Fruit fly (Drosophila melanogaster): ENCODE results near the gene Tbh.

dm6 chrX:8058446-8058900 lies 63.0 kb downstream of the Tbh start:
- peak; percentile 68; the same call in 2 of the 3 replicates for TF ChIP-seq CG4496 (GFP tag; IDR thresholded peaks at IDR 0.05)
- TF ChIP-seq EcR (GFP tag; optimal IDR thresholded peaks at IDR 0.05): peak; percentile 55
- TF ChIP-seq CG15710 (tag; optimal IDR thresholded peaks at IDR 0.05): no peak
- TF ChIP-seq CG32121 (GFP tag; IDR thresholded peaks at IDR 0.05): peak; percentile 35; the same call in 1 of the 2 replicates
- TF ChIP-seq CG17806 (tag; optimal IDR thresholded peaks at IDR 0.05): no peak
- TF ChIP-seq fd96Ca (GFP tag; IDR thresholded peaks at IDR 0.05): peak; percentile 59; the same call in 1 of the 3 replicates
- TF ChIP-seq Pif1B (GFP tag; optimal IDR thresholded peaks at IDR 0.05): peak; percentile 21
- no peak for TF ChIP-seq CG9948 (tag; optimal IDR thresholded peaks at IDR 0.05)
- TF ChIP-seq CG8301 (tag; optimal IDR thresholded peaks at IDR 0.05): no peak

Measured in whole organism, pupa.